Fruit fly (Drosophila melanogaster) whole organism, wandering third instar larva: ENCODE data around the gene Cda5.
A peak's percentile ranks its signal among the peaks of the same experiment; 100 is the strongest.

Experiments
- CG32264 ChIP-seq: fragments of 200-800 bp; sonication (Bioruptor generic); optimal IDR thresholded peaks from 2 replicates; lab custom pipeline; 2016; ENCODE audit warnings: missing biosample characterization, missing genetic modification characterization
- CG9705 ChIP-seq: fragments of 200-800 bp; sonication (Bioruptor generic); optimal IDR thresholded peaks from 2 replicates; lab custom pipeline; 2018; ENCODE audit warnings: missing biosample characterization, mild to moderate bottlenecking, missing genetic modification characterization
- Dif ChIP-seq: fragments of 200-275, 200-300 bp; sonication (Bioruptor generic); optimal IDR thresholded peaks from 2 replicates; lab custom pipeline; 2018; ENCODE audit warnings: missing biosample characterization, missing genetic modification characterization; ENCODE audit not compliant: partially characterized antibody
- GATAd ChIP-seq: sonication (Bioruptor generic); optimal IDR thresholded peaks from 2 replicates; lab custom pipeline; 2016; ENCODE audit warnings: missing biosample characterization, missing genetic modification characterization
- HLH106 ChIP-seq: fragments of 200-800 bp; optimal IDR thresholded peaks from 3 replicates; lab custom pipeline; 2019; ENCODE audit warnings: missing biosample characterization, mild to moderate bottlenecking, missing genetic modification characterization, moderate library complexity
- Hnf4 ChIP-seq: fragments of 200-800 bp; sonication (Bioruptor generic); optimal IDR thresholded peaks from 2 replicates; lab custom pipeline; 2016; ENCODE audit warnings: missing biosample characterization, mild to moderate bottlenecking, missing genetic modification characterization
- Hr78 ChIP-seq: fragments of >200 bp; optimal IDR thresholded peaks from 2 replicates; lab custom pipeline; 2017; ENCODE audit warnings: missing biosample characterization, missing genetic modification characterization
- Hr83 ChIP-seq: fragments of 200-300 bp; sonication (Bioruptor generic); optimal IDR thresholded peaks from 2 replicates; lab custom pipeline; 2016; ENCODE audit warnings: missing biosample characterization, mild to moderate bottlenecking, missing genetic modification characterization, moderate library complexity; ENCODE audit not compliant: poor library complexity, severe bottlenecking
- Jra ChIP-seq: sonication (Bioruptor generic); optimal IDR thresholded peaks from 2 replicates; lab custom pipeline; 2016; ENCODE audit warnings: missing biosample characterization, missing genetic modification characterization
- Myc ChIP-seq: fragments of >200 bp; optimal IDR thresholded peaks from 2 replicates; lab custom pipeline; 2017
- N ChIP-seq: fragments of >200 bp; optimal IDR thresholded peaks from 2 replicates; lab custom pipeline; 2018; ENCODE audit warnings: missing biosample characterization, missing external identifiers, missing genetic modification characterization
- OdsH ChIP-seq: fragments of 200-800 bp; sonication (Bioruptor generic); optimal IDR thresholded peaks from 2 replicates; lab custom pipeline; 2016; ENCODE audit warnings: missing biosample characterization, mild to moderate bottlenecking, missing genetic modification characterization
- Rel ChIP-seq, 2 experiments: fragments of 200-800 bp; sonication (Bioruptor generic) in 1 of 2; optimal IDR thresholded peaks; 2 replicates in 1 of 2; 3 replicates in 1 of 2; lab custom pipeline; 2016 to 2019; ENCODE audit warnings: mild to moderate bottlenecking in 2 of 2, missing biosample characterization in 2 of 2, missing genetic modification characterization in 2 of 2, moderate library complexity in 1 of 2
- Sp1 ChIP-seq: fragments of 200-800 bp; sonication (Bioruptor generic); optimal IDR thresholded peaks from 3 replicates; lab custom pipeline; 2019; ENCODE audit warnings: missing biosample characterization, mild to moderate bottlenecking, missing genetic modification characterization, moderate library complexity
- Vsx2 ChIP-seq: fragments of 200-300, 225-300 bp; sonication (Bioruptor generic); optimal IDR thresholded peaks from 2 replicates; lab custom pipeline; 2018; ENCODE audit warnings: missing biosample characterization, missing genetic modification characterization; ENCODE audit not compliant: partially characterized antibody
- br ChIP-seq: fragments of 200-800 bp; sonication (Bioruptor generic); optimal IDR thresholded peaks from 2 replicates; lab custom pipeline; 2016; ENCODE audit warnings: missing biosample characterization, missing genetic modification characterization
- dl ChIP-seq, 2 experiments: fragments of 175-275, 200-275 bp in 1 of 2; fragments of 200-275 bp in 1 of 2; sonication (Bioruptor generic); optimal IDR thresholded peaks; lab custom pipeline; 2018; ENCODE audit warnings: mild to moderate bottlenecking in 2 of 2, missing biosample characterization in 2 of 2, missing genetic modification characterization in 2 of 2, moderate library complexity in 2 of 2; ENCODE audit not compliant: partially characterized antibody in 2 of 2, insufficient read depth in 1 of 2
- dsf ChIP-seq: sonication (Bioruptor generic); optimal IDR thresholded peaks from 2 replicates; lab custom pipeline; 2016; ENCODE audit warnings: missing biosample characterization, missing genetic modification characterization, borderline replicate concordance
- ey ChIP-seq: fragments of 200-800 bp; sonication (Bioruptor generic); optimal IDR thresholded peaks from 2 replicates; lab custom pipeline; 2016; ENCODE audit warnings: missing biosample characterization, missing genetic modification characterization
- foxo ChIP-seq, 2 experiments: fragments of 200-800 bp; sonication (Bioruptor generic); optimal IDR thresholded peaks; 2 replicates in 1 of 2; 3 replicates in 1 of 2; lab custom pipeline; 2016 to 2017; ENCODE audit warnings: missing biosample characterization in 2 of 2, missing genetic modification characterization in 2 of 2
- h ChIP-seq: fragments of 200-800 bp; sonication (Bioruptor generic); optimal IDR thresholded peaks from 3 replicates; lab custom pipeline; 2016; ENCODE audit warnings: missing biosample characterization, mild to moderate bottlenecking, missing genetic modification characterization
- jim ChIP-seq: fragments of 175-275, 200-325 bp; sonication (Bioruptor generic); optimal IDR thresholded peaks from 2 replicates; lab custom pipeline; 2016; ENCODE audit warnings: missing biosample characterization, mild to moderate bottlenecking, missing genetic modification characterization
- lola ChIP-seq: fragments of >200 bp; optimal IDR thresholded peaks from 2 replicates; lab custom pipeline; 2017; ENCODE audit warnings: missing biosample characterization, missing genetic modification characterization
- usp ChIP-seq: fragments of >200 bp; optimal IDR thresholded peaks from 2 replicates; lab custom pipeline; 2017; ENCODE audit warnings: missing biosample characterization, missing genetic modification characterization
- woc ChIP-seq: sonication (Bioruptor generic); optimal IDR thresholded peaks from 2 replicates; lab custom pipeline; 2016; ENCODE audit warnings: missing biosample characterization, mild to moderate bottlenecking, missing genetic modification characterization

Gene Cda5

dm6 chr2L:65354-65949, at the start of gene Cda5:
Gene Cda5, minus strand, starts transcription at chr2L:65404.
- peak; percentile 16 for TF ChIP-seq Myc
- no peak for TF ChIP-seq OdsH (GFP tag; lab: Kevin White, UChicago)

- TF ChIP-seq Rel (GFP tag; optimal IDR thresholded peaks at IDR 0.05; lab: Kevin White, UChicago) (no peak), Rel (tag; optimal IDR thresholded peaks at IDR 0.05; lab: Kevin White, UChicago) (peak; percentile 2), Hnf4 (GFP tag; lab: Kevin White, UChicago) (peak; percentile 12), Hr83 (GFP tag; lab: Kevin White, UChicago) (no peak), OdsH (GFP tag; lab: Kevin White, UChicago) (no peak)
These were observed 49.2 kb upstream of the Cda5 start, which contains the start of gene ND-15 for dm6 chr2L:114429-114828. Gene ND-15, plus strand, starts transcription at chr2L:114726.

- no peak for TF ChIP-seq ey (GFP tag; lab: Kevin White, UChicago)
- TF ChIP-seq Vsx2: no peak
- TF ChIP-seq Hr78 (GFP tag; lab: Kevin White, UChicago): no peak
- TF ChIP-seq lola (GFP tag; lab: Kevin White, UChicago): no peak
These were observed 44.8 kb upstream of the Cda5 start for dm6 chr2L:110046-110445.

- TF ChIP-seq N (GFP tag; lab: Kevin White, UChicago) (no peak), dl (GFP tag; optimal IDR thresholded peaks at IDR 0.05; lab: Kevin White, UChicago; ENCODE audit: insufficient read depth in 1 of 2, partially characterized antibody in 2 of 2) (peak in 1 of 2 experiments; percentile 44), Dif (no peak), Rel (GFP tag; optimal IDR thresholded peaks at IDR 0.05; lab: Kevin White, UChicago) (no peak), Rel (tag; optimal IDR thresholded peaks at IDR 0.05; lab: Kevin White, UChicago) (peak; percentile 62), h (GFP tag; lab: Kevin White, UChicago) (no peak), Hr78 (GFP tag; lab: Kevin White, UChicago) (no peak), jim (GFP tag; lab: Kevin White, UChicago) (no peak), Jra (GFP tag; lab: Kevin White, UChicago) (no peak), foxo (GFP tag; optimal IDR thresholded peaks at IDR 0.05; lab: Kevin White, UChicago) (no peak), Sp1 (GFP tag; lab: Kevin White, UChicago) (no peak), CG32264 (GFP tag; lab: Kevin White, UChicago) (no peak), CG9705 (GFP tag; lab: Kevin White, UChicago) (no peak), HLH106 (tag; lab: Kevin White, UChicago) (no peak), br (GFP tag; lab: Kevin White, UChicago) (no peak), Myc (no peak), usp (GFP tag; lab: Kevin White, UChicago) (no peak), GATAd (GFP tag; lab: Kevin White, UChicago) (no peak)
These were observed 44.0 kb upstream of the Cda5 start for dm6 chr2L:109098-109799.

dm6 chr2L:107476-108436, 42.6 kb upstream of the Cda5 start:
- TF ChIP-seq ey (GFP tag; lab: Kevin White, UChicago): no peak
- TF ChIP-seq Dif: peak; percentile 54
- TF ChIP-seq Myc: peak; percentile 8
- TF ChIP-seq dsf (GFP tag; lab: Kevin White, UChicago): no peak
- peak; percentile 68 to 76 for TF ChIP-seq dl (GFP tag; optimal IDR thresholded peaks at IDR 0.05; lab: Kevin White, UChicago; ENCODE audit: insufficient read depth in 1 of 2, partially characterized antibody in 2 of 2)
- peak in 1 of 2 experiments; percentile 9 for TF ChIP-seq foxo (GFP tag; optimal IDR thresholded peaks at IDR 0.05; lab: Kevin White, UChicago)
- peak; percentile 10 for TF ChIP-seq h (GFP tag; lab: Kevin White, UChicago)
- TF ChIP-seq woc: peak; percentile 50
- no peak for TF ChIP-seq usp (GFP tag; lab: Kevin White, UChicago)
- TF ChIP-seq Rel (GFP tag; optimal IDR thresholded peaks at IDR 0.05; lab: Kevin White, UChicago): no peak
- TF ChIP-seq Rel (tag; optimal IDR thresholded peaks at IDR 0.05; lab: Kevin White, UChicago): peak; percentile 53
- peak; percentile 42 for TF ChIP-seq Sp1 (GFP tag; lab: Kevin White, UChicago)
- no peak for TF ChIP-seq Hr78 (GFP tag; lab: Kevin White, UChicago)
- TF ChIP-seq, all 38 proteins: peak for 8
